Fruit fly (Drosophila melanogaster): ENCODE results near the gene Gapdh2.
A peak's percentile ranks its signal among the peaks of the same experiment; 100 is the strongest.

The Gapdh2 gene

DNA sequence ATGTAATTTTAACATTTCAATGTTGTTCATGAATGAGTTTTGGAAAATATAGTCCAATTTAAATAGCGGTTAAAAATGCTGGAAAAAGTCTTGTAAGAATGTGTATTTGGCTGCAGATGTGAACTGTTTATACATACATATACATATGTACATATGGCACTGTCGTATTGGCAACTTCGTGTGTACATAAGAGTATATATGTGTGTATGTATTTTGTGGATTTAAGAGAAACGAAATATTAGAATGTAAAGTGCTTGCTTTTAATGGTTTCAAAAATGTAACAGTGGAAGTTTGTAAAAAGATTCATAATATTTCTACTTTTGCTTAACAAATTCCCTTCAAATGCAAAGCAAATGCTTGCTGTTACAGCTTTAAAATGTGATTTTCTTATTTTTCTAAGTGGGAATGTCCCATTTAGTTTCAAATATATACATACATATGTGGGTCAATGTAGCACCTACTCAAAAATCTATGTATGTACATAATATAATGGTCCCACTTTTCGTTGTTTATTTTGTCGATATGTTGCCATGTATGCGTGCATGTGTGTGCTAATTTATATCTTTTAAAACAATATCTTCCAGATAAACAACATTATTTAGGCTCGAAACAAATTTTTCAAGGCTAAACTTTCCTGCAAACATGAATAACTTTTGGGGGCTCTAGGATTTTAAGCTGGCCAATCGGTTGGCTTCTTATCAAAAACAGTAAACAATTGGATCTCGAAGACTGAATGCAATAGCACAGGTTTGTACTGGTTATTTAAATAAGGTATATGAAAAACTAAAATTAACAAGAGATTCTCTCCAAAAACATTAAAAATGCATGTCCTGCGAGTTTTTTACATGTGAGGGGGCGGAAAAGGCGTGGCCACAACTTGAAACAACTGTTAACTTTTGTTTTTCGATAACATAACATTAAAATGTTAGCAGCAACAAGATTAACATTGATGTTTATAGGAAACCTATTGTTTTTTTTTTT lies 3.1 kb downstream of the Gapdh2 start (continued):
- TF ChIP-seq tin (GFP tag; optimal IDR thresholded peaks at IDR 0.05) (no peak), seq (GFP tag; IDR thresholded peaks at IDR 0.05) (peak; percentile 69; the same call in 1 of the 2 replicates), CG1024 (GFP tag; IDR thresholded peaks at IDR 0.05) (0 out of 2 replicates have a peak, but pooled peaks have one; percentile 2), Xrp1 (GFP tag; IDR thresholded peaks at IDR 0.05) (peak; percentile 38; the same call in 1 of the 2 replicates), CG17359 (tag; optimal IDR thresholded peaks at IDR 0.05) (peak; percentile 78), CG32532 (GFP tag; IDR thresholded peaks at IDR 0.05) (peak; percentile 16; the same call in 1 of the 2 replicates), prd (optimal IDR thresholded peaks at IDR 0.05) (no peak), prd (GFP tag; IDR thresholded peaks at IDR 0.05) (0 out of 3 replicates have a peak, but pooled peaks have one; percentile 20), CkIIα-i1 (GFP tag; IDR thresholded peaks at IDR 0.05) (0 out of 2 replicates have a peak, but pooled peaks have one; percentile 10), Sox102F (GFP tag; optimal IDR thresholded peaks at IDR 0.05) (no peak), Dip2 (GFP tag; IDR thresholded peaks at IDR 0.05) (no peak), C15 (GFP tag; IDR thresholded peaks at IDR 0.05) (no peak), kah (GFP tag; optimal IDR thresholded peaks at IDR 0.05) (peak; percentile 71), Side (GFP tag; optimal IDR thresholded peaks at IDR 0.05) (peak; percentile 31), CG3163 (GFP tag; optimal IDR thresholded peaks at IDR 0.05) (peak; percentile 57), cad (GFP tag; optimal IDR thresholded peaks at IDR 0.05) (no peak), CG10654 (GFP tag; optimal IDR thresholded peaks at IDR 0.05) (peak; percentile 48), CG6765 (GFP tag; optimal IDR thresholded peaks at IDR 0.05) (peak; percentile 86), CG11247 (GFP tag; IDR thresholded peaks at IDR 0.05) (0 out of 2 replicates have a peak, but pooled peaks have one; percentile 28), slou (GFP tag; optimal IDR thresholded peaks at IDR 0.05) (no peak), CG31365 (tag; optimal IDR thresholded peaks at IDR 0.05) (peak; percentile 73), CG14710 (tag; optimal IDR thresholded peaks at IDR 0.05) (peak; percentile 28), dpn (GFP tag; optimal IDR thresholded peaks at IDR 0.05) (peak in 1 of 2 experiments; percentile 58), zfh2 (GFP tag; optimal IDR thresholded peaks at IDR 0.05) (peak; percentile 1), Doc2 (GFP tag; IDR thresholded peaks at IDR 0.05) (no peak), CG33213 (GFP tag; optimal IDR thresholded peaks at IDR 0.05) (peak; percentile 68), Hand (GFP tag; optimal IDR thresholded peaks at IDR 0.05) (peak; percentile 65), gem (tag; optimal IDR thresholded peaks at IDR 0.05) (no peak), NC2α (GFP tag; optimal IDR thresholded peaks at IDR 0.05) (peak; percentile 24), B-H2 (GFP tag; optimal IDR thresholded peaks at IDR 0.05) (peak; percentile 84), CG14050 (GFP tag; IDR thresholded peaks at IDR 0.05) (no peak), eyg (GFP tag; optimal IDR thresholded peaks at IDR 0.05) (peak; percentile 54), YL-1 (GFP tag; optimal IDR thresholded peaks at IDR 0.05) (peak; percentile 37), Hmx (GFP tag; optimal IDR thresholded peaks at IDR 0.05) (no peak), CG12104 (GFP tag; optimal IDR thresholded peaks at IDR 0.05) (peak; percentile 67), exex (tag; optimal IDR thresholded peaks at IDR 0.05) (no peak), Hmr (GFP tag; optimal IDR thresholded peaks at IDR 0.05) (no peak), CG13424 (tag; optimal IDR thresholded peaks at IDR 0.05) (peak; percentile 55), CG15514 (GFP tag; optimal IDR thresholded peaks at IDR 0.05) (peak; percentile 78), CG7556 (GFP tag; optimal IDR thresholded peaks at IDR 0.05) (peak; percentile 69), Hr3 (GFP tag; optimal IDR thresholded peaks at IDR 0.05) (no peak), Atf6 (GFP tag; IDR thresholded peaks at IDR 0.05) (peak; percentile 78), CrebB (tag; optimal IDR thresholded peaks at IDR 0.05) (peak; percentile 89), ken (GFP tag; IDR thresholded peaks at IDR 0.05) (no peak), sens (GFP tag) (peak; percentile 87), CG9437 (GFP tag; optimal IDR thresholded peaks at IDR 0.05) (no peak), CG2199 (GFP tag; IDR thresholded peaks at IDR 0.05) (no peak), CG6813 (GFP tag; optimal IDR thresholded peaks at IDR 0.05) (peak; percentile 88), CG18764 (GFP tag; optimal IDR thresholded peaks at IDR 0.05) (peak; percentile 54)
